Fruit fly (Drosophila melanogaster): Measurements from ENCODE around the gene CG15602.
"Not testable (repeated sequence)": the region's sequence is repeated elsewhere in the genome, so short reads cannot be mapped to it uniquely, and the experiment has no call there.

Gene CG15602

DNA sequence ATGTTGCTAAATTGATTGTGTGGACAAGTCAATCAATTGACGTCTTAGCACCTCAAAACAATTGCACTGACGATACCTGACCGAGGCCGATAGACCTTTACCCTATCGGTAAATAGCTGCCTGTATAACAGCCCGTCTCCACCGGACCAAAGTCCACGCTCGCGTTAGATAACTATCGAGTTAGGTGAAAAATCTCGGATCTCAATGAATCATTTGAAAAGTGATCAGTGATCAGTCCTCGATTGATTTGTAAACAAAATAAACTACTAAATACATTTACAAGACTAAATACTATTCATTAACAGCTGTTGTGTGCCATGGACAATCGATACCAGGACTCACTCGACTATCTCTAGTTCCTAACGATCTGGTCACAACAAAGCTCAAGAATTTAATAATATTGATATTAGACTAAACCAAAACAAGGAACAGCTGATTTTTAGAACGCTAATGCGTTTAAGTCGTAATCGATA is at the start of gene CG15602, which contains the start of gene sordd2:
TSS of gene CG15602 (plus strand) at position 342 of the 473 bp plus-strand sequence.
TSS of gene sordd2 (minus strand) at position 78 of the 473 bp plus-strand sequence.
- TF ChIP-seq CTCF, CG8478 (optimal IDR thresholded peaks at IDR 0.05): not testable (repeated sequence)

DNA sequence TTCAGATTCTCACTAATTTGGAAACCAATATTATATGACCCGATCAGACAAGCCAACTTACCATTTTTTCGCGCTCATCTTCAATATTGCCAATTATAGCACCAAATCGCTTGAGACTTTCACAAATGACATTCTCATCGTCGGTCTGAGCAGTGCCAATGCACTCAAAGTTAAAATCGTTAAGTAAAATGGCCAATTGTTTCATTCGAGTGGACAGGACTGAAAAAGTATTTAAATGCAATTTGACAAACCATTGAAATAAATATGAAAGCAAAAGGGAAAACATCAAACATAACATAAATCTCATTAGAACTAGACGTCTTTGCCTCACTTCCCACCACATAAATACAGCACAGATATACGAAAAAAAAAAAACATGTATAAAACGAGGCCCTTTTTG is 43.2 kb upstream of the CG15602 start, which contains the start of gene CG8260:
TSS of gene CG8260 (plus strand) at position 301 of the 400 bp plus-strand sequence.
- TF ChIP-seq CG8478 (optimal IDR thresholded peaks at IDR 0.05) = no peak
- TF ChIP-seq CTCF (optimal IDR thresholded peaks at IDR 0.05) = no peak

DNA sequence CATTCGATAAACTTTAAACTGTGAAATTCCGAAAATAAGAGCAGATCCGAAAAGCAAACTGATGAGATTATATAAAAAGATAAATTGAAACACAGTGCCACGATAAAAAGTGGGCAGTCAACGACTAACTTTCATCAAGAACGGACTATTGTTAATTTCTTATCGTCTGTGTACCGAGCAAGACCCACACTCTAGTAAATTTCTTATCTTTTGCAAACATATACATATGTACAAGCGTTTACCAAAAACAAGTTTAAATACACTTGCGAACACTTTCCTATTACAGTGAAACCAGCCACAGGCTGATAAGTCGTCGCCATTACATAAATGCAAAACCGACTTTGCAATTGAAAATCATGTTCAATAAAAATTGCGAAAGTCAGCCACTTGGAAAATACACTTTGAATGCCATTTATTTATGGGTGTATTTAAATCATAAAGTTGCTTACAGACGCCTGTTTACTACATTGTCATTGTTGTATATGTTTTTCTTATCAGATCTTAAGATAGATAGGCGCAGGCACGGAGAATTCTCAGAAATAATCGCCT is 40.5 kb upstream of the CG15602 start:
- TF ChIP-seq CG8478 (optimal IDR thresholded peaks at IDR 0.05) (no peak), CTCF (optimal IDR thresholded peaks at IDR 0.05) (no peak)

DNA sequence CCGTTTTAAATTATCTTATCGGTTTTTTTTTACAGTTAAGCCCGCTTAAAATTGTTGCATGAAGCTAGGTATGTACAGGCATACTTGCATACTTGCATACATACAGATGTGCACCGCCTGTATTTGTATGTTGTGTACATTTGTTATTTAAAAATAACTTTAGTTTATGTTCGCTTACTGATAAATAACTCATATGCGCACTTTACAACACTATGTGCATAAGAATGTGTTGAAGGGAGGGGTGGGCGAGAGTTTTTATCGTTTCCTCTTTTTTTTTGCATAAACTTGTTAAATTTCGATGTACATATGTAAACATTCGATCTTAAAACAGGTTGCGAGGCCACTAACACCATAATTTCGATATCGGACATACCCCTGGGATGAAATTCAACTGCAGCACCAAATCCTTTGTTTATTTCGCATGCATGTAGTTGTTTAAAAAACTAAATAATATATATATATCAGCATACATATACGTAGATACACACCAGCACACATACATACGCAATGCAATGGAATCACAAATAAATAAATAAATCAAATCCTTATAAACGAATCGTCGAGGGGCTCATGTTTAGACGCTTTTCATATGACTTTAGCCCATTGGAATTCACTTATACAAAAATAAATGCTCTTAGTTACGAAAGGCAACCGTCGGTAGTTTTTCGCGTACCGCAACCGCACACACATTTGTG is 39.3 kb upstream of the CG15602 start:
- TF ChIP-seq CTCF (optimal IDR thresholded peaks at IDR 0.05) (no peak), CG8478 (optimal IDR thresholded peaks at IDR 0.05) (no peak)

DNA sequence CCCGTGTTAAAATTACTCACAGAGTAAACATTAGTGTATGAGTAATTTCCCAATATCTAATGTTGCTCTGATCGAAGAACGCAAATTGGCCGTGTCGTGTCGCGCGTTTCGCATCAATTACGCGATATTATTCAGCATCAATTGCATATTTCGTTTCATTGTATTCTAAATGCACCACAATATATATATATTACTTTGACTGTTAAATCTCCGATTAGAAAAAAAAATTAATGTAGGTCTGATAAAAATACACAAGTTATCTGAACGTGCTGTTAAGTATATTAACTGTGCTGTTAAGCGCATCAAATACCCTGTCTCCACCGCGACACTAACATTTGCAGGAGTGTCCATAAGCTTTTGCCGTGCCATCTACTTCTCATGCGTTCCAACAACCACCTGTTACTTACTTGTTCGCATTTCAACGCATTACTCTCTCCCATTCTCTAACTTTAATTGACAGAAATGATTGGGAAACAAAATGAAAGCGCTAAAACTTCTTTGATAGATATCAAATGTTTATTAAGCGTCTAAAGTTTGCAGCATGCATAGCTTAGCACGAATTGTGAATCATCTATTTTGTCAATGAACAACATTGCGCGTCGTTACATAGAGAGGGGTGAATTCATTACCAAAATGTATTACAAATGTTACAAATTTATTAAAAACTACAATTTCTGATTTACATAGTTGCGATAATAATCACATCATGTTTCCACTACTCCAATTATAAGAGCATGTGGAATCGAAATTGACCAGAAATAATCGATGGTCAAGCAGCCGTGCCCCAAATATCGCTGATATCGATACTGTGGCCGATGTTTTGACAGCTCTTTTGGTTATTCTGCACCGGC is 38.6 kb upstream of the CG15602 start, which contains the start of the genes Graf and mRpL3:
TSS of gene Graf (minus strand) at position 287 of the 851 bp plus-strand sequence.
TSS of gene mRpL3 (plus strand) at position 802 of the 851 bp plus-strand sequence.
- TF ChIP-seq CG8478 (optimal IDR thresholded peaks at IDR 0.05) (no peak), CTCF (optimal IDR thresholded peaks at IDR 0.05) (peak in 1 of 2 experiments; percentile 21)

DNA sequence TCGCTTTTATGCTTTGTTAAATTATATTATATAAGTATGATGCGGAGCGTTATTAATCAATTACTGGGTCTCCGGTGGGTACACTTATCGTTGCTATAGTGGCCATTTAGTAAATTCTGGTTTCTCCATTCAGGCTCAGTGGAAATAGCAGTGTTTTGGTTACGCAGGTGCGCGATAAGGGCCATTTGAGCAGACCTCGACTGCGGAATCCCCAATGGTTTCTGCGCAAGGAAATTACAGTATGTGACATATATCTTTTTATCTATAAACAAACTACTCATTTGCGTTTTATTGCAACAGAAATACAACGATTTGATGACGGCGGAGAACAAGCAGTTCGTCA is 38.0 kb upstream of the CG15602 start:
- TF ChIP-seq CG8478 (optimal IDR thresholded peaks at IDR 0.05) = no peak
- no peak for TF ChIP-seq CTCF (optimal IDR thresholded peaks at IDR 0.05)

DNA sequence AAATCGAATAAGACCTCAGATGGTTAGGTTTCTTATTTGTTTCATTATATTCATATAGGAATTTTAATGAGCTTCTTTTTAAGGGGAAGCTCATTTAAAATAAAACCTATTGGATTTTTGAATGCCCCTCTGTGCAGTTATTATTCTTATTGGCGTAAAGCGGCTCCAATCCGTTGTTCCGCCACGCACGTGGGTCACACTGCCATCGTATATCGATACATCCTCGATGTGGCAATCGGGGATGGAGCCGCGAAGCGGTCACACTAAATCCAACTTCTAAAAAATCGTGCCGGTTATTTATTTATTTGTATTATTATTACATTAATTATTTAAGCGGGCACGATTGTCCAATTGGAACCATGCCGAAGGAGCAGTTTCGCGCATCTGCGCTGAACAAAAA is 36.5 kb upstream of the CG15602 start, which contains the start of gene Polr3A:
TSS of gene Polr3A (plus strand) at position 234 of the 400 bp plus-strand sequence.
- TF ChIP-seq CG8478 (optimal IDR thresholded peaks at IDR 0.05) (no peak), CTCF (optimal IDR thresholded peaks at IDR 0.05) (no peak)

DNA sequence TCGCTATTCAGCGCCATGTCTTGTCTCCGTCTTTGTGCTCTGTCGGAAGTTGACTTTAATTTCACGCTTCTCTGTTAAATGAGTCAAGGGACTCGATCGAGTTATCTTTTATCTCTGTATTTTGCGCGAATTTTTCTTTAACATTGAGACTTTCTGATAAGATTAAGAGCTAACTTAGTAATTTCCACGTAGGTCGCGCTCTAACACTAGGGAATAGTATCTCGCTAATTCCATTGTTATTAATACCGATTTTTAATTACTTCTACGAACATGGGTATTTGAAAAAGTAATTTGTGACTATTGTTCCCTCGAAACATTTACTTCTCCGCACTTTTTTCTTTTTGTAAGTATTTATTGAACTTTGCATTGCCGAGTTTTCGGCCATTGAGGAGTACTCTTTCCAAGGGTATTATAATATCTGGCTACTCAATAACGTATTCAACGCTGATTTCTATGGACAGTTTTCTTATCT is 32.8 kb upstream of the CG15602 start, which contains the start of gene CG8952:
TSS of gene CG8952 (minus strand) at position 51 of the 472 bp plus-strand sequence.
- TF ChIP-seq CTCF (optimal IDR thresholded peaks at IDR 0.05) (no peak), CG8478 (optimal IDR thresholded peaks at IDR 0.05) (no peak)

DNA sequence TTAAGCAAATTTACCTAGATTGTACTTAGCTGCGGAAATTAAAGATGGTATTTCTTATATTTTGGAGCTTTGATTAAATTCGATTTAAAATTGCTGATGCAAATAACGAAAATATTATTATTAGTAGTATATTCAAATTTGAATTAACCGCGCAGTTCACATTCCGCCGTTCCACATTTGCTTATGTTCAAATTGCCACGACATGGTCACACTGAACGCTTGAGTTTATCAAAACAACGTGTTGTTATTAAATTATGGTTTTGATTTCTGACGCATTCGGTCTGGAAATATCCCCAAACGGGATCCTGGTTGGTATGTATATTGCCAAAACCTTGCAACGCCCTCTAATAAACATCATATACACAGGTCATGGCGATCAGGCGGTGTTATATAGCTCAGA is 29.8 kb upstream of the CG15602 start, which contains the start of gene CG33172:
TSS of gene CG33172 (plus strand) at position 208 of the 400 bp plus-strand sequence.
- TF ChIP-seq CTCF (optimal IDR thresholded peaks at IDR 0.05) = no peak
- TF ChIP-seq CG8478 (optimal IDR thresholded peaks at IDR 0.05) = no peak

DNA sequence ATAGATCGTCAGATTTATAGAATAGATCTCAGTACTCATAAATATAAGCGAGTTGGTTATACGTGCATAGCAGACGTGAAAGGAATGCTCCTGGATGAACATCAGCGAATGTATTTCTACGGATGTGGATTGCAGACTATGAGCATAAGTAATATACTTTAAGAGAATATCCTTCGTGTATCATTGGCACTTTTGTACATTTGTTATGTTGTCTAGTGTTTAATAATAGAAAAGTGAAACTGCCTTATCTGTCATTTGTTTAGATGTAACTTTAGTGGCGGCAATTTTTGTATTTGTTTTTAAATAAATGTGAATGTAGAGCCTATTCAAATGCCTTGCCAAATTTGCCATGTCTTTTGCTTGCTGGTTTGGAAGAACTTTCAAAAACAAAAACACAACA is 26.6 kb upstream of the CG15602 start, which contains the start of gene CG43672:
TSS of gene CG43672 (plus strand) at position 301 of the 400 bp plus-strand sequence.
- TF ChIP-seq CTCF (optimal IDR thresholded peaks at IDR 0.05) = no peak
- TF ChIP-seq CG8478 (optimal IDR thresholded peaks at IDR 0.05) = no peak

DNA sequence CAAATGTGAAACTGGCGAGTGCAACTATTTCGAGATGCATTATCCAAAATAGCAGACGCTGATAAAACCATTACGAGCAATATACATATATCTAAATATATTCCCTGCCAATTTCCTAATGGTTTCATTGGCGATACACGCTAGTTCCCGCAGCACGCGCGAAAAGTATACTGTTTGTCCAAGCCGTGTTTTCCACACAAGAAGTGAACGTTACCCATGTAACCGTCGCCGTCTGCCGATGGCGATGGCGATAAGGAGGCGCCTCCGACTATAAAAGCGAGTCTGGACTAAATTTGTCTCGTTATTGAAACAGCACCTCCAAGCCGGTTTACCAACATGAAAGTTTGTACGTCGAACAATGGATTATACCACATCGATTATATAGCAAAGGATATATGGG is 20.4 kb upstream of the CG15602 start, which contains the start of gene CG43673:
TSS of gene CG43673 (plus strand) at position 301 of the 400 bp plus-strand sequence.
- TF ChIP-seq CG8478 (optimal IDR thresholded peaks at IDR 0.05) (no peak), CTCF (optimal IDR thresholded peaks at IDR 0.05) (no peak)

DNA sequence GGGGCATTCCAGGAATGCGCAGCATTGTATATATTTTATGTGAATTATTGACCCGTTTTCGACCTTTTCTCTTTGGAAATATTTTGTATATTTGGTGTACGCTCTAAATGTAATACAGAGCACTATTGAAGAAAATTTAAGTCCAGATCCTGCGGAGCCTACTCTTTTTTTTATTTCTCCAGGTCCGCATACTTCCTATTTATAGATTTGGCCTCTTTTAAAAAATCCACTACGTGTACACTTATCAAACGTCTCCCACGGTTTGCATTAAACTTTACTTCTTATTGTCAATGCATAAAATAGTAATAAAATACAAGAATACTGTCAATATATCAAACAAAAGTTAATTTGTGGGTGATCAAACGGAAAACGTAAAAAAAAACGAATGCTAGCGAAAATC is 15.6 kb upstream of the CG15602 start, which contains the start of gene Efhc1.1:
TSS of gene Efhc1.1 (minus strand) at position 101 of the 400 bp plus-strand sequence.
- no peak for TF ChIP-seq CTCF (optimal IDR thresholded peaks at IDR 0.05)
- no peak for TF ChIP-seq CG8478 (optimal IDR thresholded peaks at IDR 0.05)

DNA sequence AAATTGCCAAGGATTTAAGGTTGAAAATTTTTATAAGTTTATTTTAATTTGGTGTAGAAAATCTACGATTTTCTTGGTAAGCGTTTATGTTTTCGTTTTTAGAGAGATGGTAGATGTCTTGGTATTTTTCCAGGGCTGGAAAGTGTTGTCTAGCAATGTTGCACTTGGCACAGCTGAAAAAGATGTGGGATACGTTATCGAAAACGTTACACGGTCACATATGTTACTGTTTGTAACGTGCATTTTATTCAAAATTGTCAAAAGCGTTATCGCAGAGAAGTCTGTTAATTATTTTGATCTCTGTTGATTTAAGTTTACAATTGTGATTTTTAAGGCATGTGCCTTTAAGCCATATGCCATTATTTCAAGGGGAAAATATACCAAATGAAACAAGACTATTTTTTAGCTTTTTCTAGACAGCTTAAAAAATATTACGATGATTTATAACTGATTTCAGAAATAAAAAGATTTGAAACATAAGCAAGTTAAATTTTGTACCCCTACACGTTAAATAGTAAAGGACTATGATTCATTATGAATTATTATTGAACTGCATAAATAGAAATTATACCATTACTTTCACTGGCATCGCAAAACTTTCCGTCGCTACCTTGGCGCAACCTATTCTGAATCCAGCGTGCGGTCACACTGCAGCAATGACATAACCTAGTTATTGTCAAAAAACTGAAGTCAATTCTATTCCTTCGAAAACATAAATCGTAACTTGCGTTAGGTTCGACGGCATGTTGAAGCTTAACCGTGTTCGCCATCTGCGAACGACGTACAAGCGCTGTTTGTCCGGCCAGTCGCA is 13.6 kb upstream of the CG15602 start, which contains the start of the genes Paf-AHalpha and mRpS30:
TSS of gene Paf-AHalpha (minus strand) at position 155 of the 811 bp plus-strand sequence.
TSS of gene mRpS30 (plus strand) at position 619 of the 811 bp plus-strand sequence.
- TF ChIP-seq CTCF (optimal IDR thresholded peaks at IDR 0.05) (no peak), CG8478 (optimal IDR thresholded peaks at IDR 0.05) (no peak)

Data from S2 (cell line).